Worm (Caenorhabditis elegans) whole organism, young adult: ENCODE results near the gene F46G10.1.
A peak's percentile ranks its signal among the peaks of the same experiment; 100 is the strongest.

ENCODE experiments used
- B0019.2 ChIP-seq: fragments of 200-800 bp; sonication (Bioruptor generic); conservative IDR thresholded peaks from 2 replicates; pipeline ENCODE4 v1.3.6; 2022; ENCODE audit warnings: missing genetic modification reagents, missing genetic modification characterization, missing compliant biosample characterization
- B0261.1 ChIP-seq: sonication (generic microtip); optimal IDR thresholded peaks from 2 replicates; lab custom pipeline; 2016; ENCODE audit warnings: mild to moderate bottlenecking, missing genetic modification characterization, moderate library complexity, missing compliant biosample characterization
- B0336.3 ChIP-seq: fragments of 200-800 bp; sonication (Bioruptor generic); IDR thresholded peaks from 2 replicates; pipeline ENCODE4 v1.3.6; 2022; ENCODE audit warnings: missing genetic modification characterization, missing compliant biosample characterization
- F10E7.11 ChIP-seq: sonication (generic microtip); optimal IDR thresholded peaks from 2 replicates; lab custom pipeline; 2017; ENCODE audit warnings: mild to moderate bottlenecking, missing genetic modification characterization, moderate library complexity, missing compliant biosample characterization
- F23B12.7 ChIP-seq: sonication (generic microtip); optimal IDR thresholded peaks from 2 replicates; lab custom pipeline; 2017; ENCODE audit warnings: missing genetic modification characterization, mild to moderate bottlenecking, missing compliant biosample characterization, antibody characterized with exemption, moderate library complexity; ENCODE audit not compliant: insufficient read depth
- F37B4.10 ChIP-seq: fragments of 200-800 bp; sonication (Bioruptor generic); IDR thresholded peaks from 2 replicates; pipeline ENCODE4 v1.3.6; 2022; ENCODE audit warnings: missing genetic modification characterization, missing compliant biosample characterization
- F39B2.1 ChIP-seq: fragments of 200-800 bp; sonication (Bioruptor generic); IDR thresholded peaks from 2 replicates; pipeline ENCODE4 v1.3.6; 2022; ENCODE audit warnings: missing genetic modification reagents, missing genetic modification characterization, missing compliant biosample characterization
- F49E8.2 ChIP-seq: sonication (generic microtip); optimal IDR thresholded peaks from 3 replicates; lab custom pipeline; 2017; ENCODE audit warnings: missing genetic modification characterization, mild to moderate bottlenecking, missing compliant biosample characterization, antibody characterized with exemption, moderate library complexity; ENCODE audit not compliant: insufficient read depth
- F55B11.4 ChIP-seq: sonication (generic microtip); optimal IDR thresholded peaks from 2 replicates; lab custom pipeline; 2016; ENCODE audit warnings: missing compliant biosample characterization, missing genetic modification characterization, borderline replicate concordance; ENCODE audit not compliant: insufficient read depth
- F57A8.1 ChIP-seq: fragments of 200-800 bp; sonication (Bioruptor generic); optimal IDR thresholded peaks from 2 replicates; lab custom pipeline; 2018; ENCODE audit warnings: mild to moderate bottlenecking, missing genetic modification characterization, moderate library complexity, missing compliant biosample characterization
- F57C9.4 ChIP-seq: sonication (generic microtip); optimal IDR thresholded peaks from 2 replicates; lab custom pipeline; 2017; ENCODE audit warnings: mild to moderate bottlenecking, missing genetic modification characterization, missing compliant biosample characterization
- K12H6.12 ChIP-seq: fragments of 200-800 bp; sonication (Bioruptor generic); optimal IDR thresholded peaks from 2 replicates; lab custom pipeline; 2018; ENCODE audit warnings: mild to moderate bottlenecking, missing genetic modification characterization, missing compliant biosample characterization
- T07F8.4 ChIP-seq: sonication (generic microtip); optimal IDR thresholded peaks from 2 replicates; lab custom pipeline; 2016; ENCODE audit warnings: mild to moderate bottlenecking, missing genetic modification characterization, moderate library complexity, missing compliant biosample characterization
- T26A5.8 ChIP-seq: sonication (generic microtip); optimal IDR thresholded peaks from 2 replicates; lab custom pipeline; 2016; ENCODE audit warnings: missing genetic modification characterization, missing compliant biosample characterization
- Y79H2A.3 ChIP-seq: fragments of 200-800 bp; sonication (Bioruptor generic); conservative IDR thresholded peaks from 2 replicates; pipeline ENCODE4 v1.3.6; 2022; ENCODE audit warnings: missing genetic modification reagents, missing genetic modification characterization, missing compliant biosample characterization
- Y95B8A.8 ChIP-seq: fragments of 200-800 bp; sonication (Bioruptor generic); IDR thresholded peaks from 2 replicates; pipeline ENCODE4 v1.3.6; 2022; ENCODE audit warnings: missing genetic modification reagents, missing genetic modification characterization, missing compliant biosample characterization
- ama-1 ChIP-seq, 3 experiments: fragments of 150-350 bp in 1 of 3; sonication (generic microtip) in 2 of 3; optimal IDR thresholded peaks; 2 replicates each; lab custom pipeline; 2014 to 2018; ENCODE audit warnings: missing biosample characterization in 2 of 3, missing genetic modification characterization in 2 of 3, missing genetic modification reagents in 2 of 3
- aptf-3 ChIP-seq: fragments of 200-800 bp; sonication (Bioruptor generic); IDR thresholded peaks from 2 replicates; pipeline ENCODE4 v1.3.6; 2022; ENCODE audit warnings: missing genetic modification characterization, missing compliant biosample characterization
- athp-1 ChIP-seq: sonication (generic microtip); optimal IDR thresholded peaks from 2 replicates; lab custom pipeline; 2017; ENCODE audit warnings: mild to moderate bottlenecking, missing genetic modification characterization, missing compliant biosample characterization
- attf-5 ChIP-seq: fragments of 200-800 bp; sonication (Bioruptor generic); optimal IDR thresholded peaks from 2 replicates; lab custom pipeline; 2018; ENCODE audit warnings: mild to moderate bottlenecking, missing genetic modification characterization, missing compliant biosample characterization
- attf-6 ChIP-seq: fragments of 200-800 bp; sonication (Bioruptor generic); IDR thresholded peaks from 2 replicates; pipeline ENCODE4 v1.3.6; 2022; ENCODE audit warnings: missing genetic modification reagents, missing genetic modification characterization, missing compliant biosample characterization
- bed-2 ChIP-seq: fragments of 200-800 bp; sonication (Bioruptor generic); IDR thresholded peaks from 2 replicates; pipeline ENCODE4 v1.3.6; 2022; ENCODE audit warnings: missing genetic modification reagents, missing genetic modification characterization, missing compliant biosample characterization
- cebp-2 ChIP-seq: fragments of 200-800 bp; sonication (Bioruptor generic); IDR thresholded peaks from 2 replicates; pipeline ENCODE4 v1.3.6; 2022; ENCODE audit warnings: missing genetic modification characterization, missing compliant biosample characterization
- ceh-79 ChIP-seq: sonication (generic microtip); optimal IDR thresholded peaks from 2 replicates; lab custom pipeline; 2017; ENCODE audit warnings: mild to moderate bottlenecking, missing genetic modification characterization, missing compliant biosample characterization
- ceh-91 ChIP-seq: fragments of 200-800 bp; sonication (Bioruptor generic); IDR thresholded peaks from 2 replicates; pipeline ENCODE4 v1.3.6; 2022; ENCODE audit warnings: missing genetic modification reagents, missing genetic modification characterization, missing compliant biosample characterization
- egl-18 ChIP-seq: fragments of 200-800 bp; sonication (Bioruptor generic); IDR thresholded peaks from 2 replicates; pipeline ENCODE4 v1.3.6; 2022; ENCODE audit warnings: missing genetic modification reagents, missing genetic modification characterization, missing compliant biosample characterization
- egl-44 ChIP-seq: fragments of 200-800 bp; sonication (Bioruptor generic); IDR thresholded peaks from 2 replicates; pipeline ENCODE4 v1.3.6; 2022; ENCODE audit warnings: missing genetic modification reagents, missing genetic modification characterization, missing compliant biosample characterization
- egrh-3 ChIP-seq: fragments of 200-800 bp; sonication (Bioruptor generic); IDR thresholded peaks from 2 replicates; pipeline ENCODE4 v1.3.6; 2022; ENCODE audit warnings: missing genetic modification reagents, missing genetic modification characterization, missing compliant biosample characterization
- gei-17 ChIP-seq: fragments of 200-800 bp; sonication (Bioruptor generic); optimal IDR thresholded peaks from 2 replicates; lab custom pipeline; 2018; ENCODE audit warnings: mild to moderate bottlenecking, missing genetic modification characterization, missing compliant biosample characterization
- him-1 ChIP-seq: sonication (generic microtip); optimal IDR thresholded peaks from 2 replicates; lab custom pipeline; 2016; ENCODE audit warnings: missing genotype, missing genetic modification reagents, missing genetic modification characterization, missing compliant biosample characterization
- hmg-20 ChIP-seq: fragments of 200-800 bp; sonication (Bioruptor generic); IDR thresholded peaks from 2 replicates; pipeline ENCODE4 v1.3.6; 2022; ENCODE audit warnings: missing genetic modification reagents, missing genetic modification characterization, missing compliant biosample characterization
- lin-54 ChIP-seq: fragments of 200-800 bp; sonication (Bioruptor generic); optimal IDR thresholded peaks from 2 replicates; lab custom pipeline; 2018; ENCODE audit warnings: mild to moderate bottlenecking, missing genetic modification characterization, missing compliant biosample characterization
- lsl-1 ChIP-seq: fragments of 200-800 bp; sonication (Bioruptor generic); optimal IDR thresholded peaks from 2 replicates; lab custom pipeline; 2018; ENCODE audit warnings: mild to moderate bottlenecking, missing genetic modification characterization, moderate library complexity, missing compliant biosample characterization
- nfya-1 ChIP-seq: sonication (generic microtip); optimal IDR thresholded peaks from 2 replicates; lab custom pipeline; 2017; ENCODE audit warnings: antibody characterized with exemption, missing compliant biosample characterization, missing genetic modification characterization, borderline replicate concordance; ENCODE audit not compliant: insufficient read depth
- nfya-2 ChIP-seq: fragments of 200-800 bp; sonication (Bioruptor generic); IDR thresholded peaks from 2 replicates; pipeline ENCODE4 v1.3.6; 2022; ENCODE audit warnings: missing genetic modification reagents, missing genetic modification characterization, missing compliant biosample characterization
- nfyb-1 ChIP-seq: fragments of 200-800 bp; sonication (Bioruptor generic); IDR thresholded peaks from 2 replicates; pipeline ENCODE4 v1.3.6; 2022; ENCODE audit warnings: missing genetic modification reagents, missing genetic modification characterization, missing compliant biosample characterization
- nhr-120 ChIP-seq: fragments of 200-800 bp; sonication (Bioruptor generic); IDR thresholded peaks from 2 replicates; pipeline ENCODE4 v1.3.6; 2022; ENCODE audit warnings: missing genetic modification characterization, missing compliant biosample characterization
- pbrm-1 ChIP-seq: fragments of 200-800 bp; sonication (Bioruptor generic); IDR thresholded peaks from 2 replicates; pipeline ENCODE4 v1.3.6; 2022; ENCODE audit warnings: missing genetic modification reagents, missing genetic modification characterization, missing compliant biosample characterization
- rcor-1 ChIP-seq: fragments of 200-800 bp; sonication (Bioruptor generic); IDR thresholded peaks from 2 replicates; pipeline ENCODE4 v1.3.6; 2022; ENCODE audit warnings: missing genetic modification reagents, missing genetic modification characterization, missing compliant biosample characterization
- rec-8 ChIP-seq, 2 experiments: sonication (generic microtip); optimal IDR thresholded peaks; 2 replicates each; lab custom pipeline; 2016; ENCODE audit warnings: mild to moderate bottlenecking in 2 of 2, missing genetic modification characterization in 2 of 2, missing genetic modification reagents in 2 of 2, missing genotype in 2 of 2, missing biosample characterization in 1 of 2, missing compliant biosample characterization in 1 of 2, moderate library complexity in 1 of 2
- sdz-38 ChIP-seq: sonication (generic microtip); optimal IDR thresholded peaks from 2 replicates; lab custom pipeline; 2016; ENCODE audit warnings: missing genotype, missing genetic modification characterization, missing compliant biosample characterization
- snpc-1.3 ChIP-seq: sonication (generic microtip); optimal IDR thresholded peaks from 2 replicates; lab custom pipeline; 2017; ENCODE audit warnings: missing genetic modification characterization, mild to moderate bottlenecking, missing compliant biosample characterization, antibody characterized with exemption, moderate library complexity, missing genotype, missing genetic modification reagents; ENCODE audit not compliant: insufficient read depth
- snpc-3.4 ChIP-seq: sonication (generic microtip); optimal IDR thresholded peaks from 2 replicates; lab custom pipeline; 2017; ENCODE audit warnings: missing genetic modification characterization, mild to moderate bottlenecking, missing compliant biosample characterization, antibody characterized with exemption, moderate library complexity, missing genotype, missing genetic modification reagents
- sptf-2 ChIP-seq: fragments of 200-800 bp; sonication (Bioruptor generic); optimal IDR thresholded peaks from 2 replicates; lab custom pipeline; 2018; ENCODE audit warnings: mild to moderate bottlenecking, missing genetic modification characterization, missing compliant biosample characterization
- unc-130 ChIP-seq: sonication (generic microtip); optimal IDR thresholded peaks from 2 replicates; lab custom pipeline; 2016; ENCODE audit warnings: missing genetic modification reagents, missing genetic modification characterization, missing compliant biosample characterization
- unc-62 ChIP-seq: fragments of 150-350 bp; optimal IDR thresholded peaks from 2 replicates; lab custom pipeline; 2014; ENCODE audit warnings: missing biosample characterization, missing genetic modification reagents, missing genetic modification characterization
- xnd-1 ChIP-seq: sonication (generic microtip); optimal IDR thresholded peaks from 2 replicates; lab custom pipeline; 2016; ENCODE audit warnings: missing genotype, missing genetic modification reagents, missing genetic modification characterization, missing compliant biosample characterization
- ztf-25 ChIP-seq: fragments of 200-800 bp; sonication (Bioruptor generic); IDR thresholded peaks from 2 replicates; pipeline ENCODE4 v1.3.6; 2022; ENCODE audit warnings: missing genetic modification reagents, missing genetic modification characterization, missing compliant biosample characterization

Gene F46G10.1

ce11 chrX:13283462-13283861, 28.1 kb downstream of the F46G10.1 start (continued):
- peak; percentile 9 for TF ChIP-seq snpc-3.4 (tag; lab: Kevin White, UChicago)
- peak; percentile 89 for TF ChIP-seq ztf-25 (GFP tag; lab: Robert Waterston, UW)
- no peak for TF ChIP-seq ceh-91 (GFP tag; lab: Robert Waterston, UW)
- TF ChIP-seq unc-62 (GFP tag; lab: Kevin White, UChicago): no peak
- TF ChIP-seq F49E8.2: no peak
- TF ChIP-seq athp-1 (tag; lab: Kevin White, UChicago): peak; percentile 23
- peak; percentile 60; the same call in 1 of the 2 replicates for TF ChIP-seq nfyb-1 (GFP tag; lab: Robert Waterston, UW)
- TF ChIP-seq nfya-1 (tag; lab: Kevin White, UChicago): no peak
- TF ChIP-seq K12H6.12 (tag; lab: Kevin White, UChicago): no peak
- no peak for TF ChIP-seq nhr-120 (GFP tag; lab: Robert Waterston, UW)
- TF ChIP-seq B0019.2 (GFP tag; lab: Robert Waterston, UW): no peak
- TF ChIP-seq cebp-2 (GFP tag; lab: Robert Waterston, UW): no peak
- no peak for TF ChIP-seq F55B11.4 (tag; lab: Kevin White, UChicago)
- TF ChIP-seq B0261.1 (tag; lab: Kevin White, UChicago): peak; percentile 83
- no peak for TF ChIP-seq lsl-1 (GFP tag; lab: Kevin White, UChicago)
- peak; percentile 70; the same call in 1 of the 2 replicates for TF ChIP-seq aptf-3
- no peak for TF ChIP-seq bed-2
- peak; percentile 49 for TF ChIP-seq him-1
- TF ChIP-seq F10E7.11 (tag; lab: Kevin White, UChicago): no peak
- no peak for TF ChIP-seq B0336.3
- TF ChIP-seq sptf-2 (GFP tag; lab: Kevin White, UChicago): no peak
- peak; percentile 25 for TF ChIP-seq attf-5 (GFP tag; lab: Kevin White, UChicago)
- TF ChIP-seq ceh-79: peak; percentile 17
- TF ChIP-seq egrh-3: 0 out of 2 replicates have a peak, but pooled peaks have one; percentile 13
- TF ChIP-seq pbrm-1: peak; percentile 73
- no peak for TF ChIP-seq T26A5.8
- no peak for TF ChIP-seq F57C9.4 (tag; lab: Kevin White, UChicago)
- no peak for TF ChIP-seq Y95B8A.8
- no peak for TF ChIP-seq egl-18
- TF ChIP-seq xnd-1 (tag; lab: Kevin White, UChicago): no peak
- TF ChIP-seq rcor-1 (GFP tag; lab: Robert Waterston, UW): peak; percentile 22; the same call in 1 of the 2 replicates
- no peak for TF ChIP-seq ama-1 (optimal IDR thresholded peaks at IDR 0.05; lab: Kevin White, UChicago)
- TF ChIP-seq ama-1 (GFP tag; optimal IDR thresholded peaks at IDR 0.05; lab: Kevin White, UChicago): peak in 1 of 2 experiments; percentile 91
- 0 out of 2 replicates have a peak, but pooled peaks have one; percentile 38 for TF ChIP-seq egl-44 (GFP tag; lab: Robert Waterston, UW)
- no peak for TF ChIP-seq nfya-2 (GFP tag; lab: Robert Waterston, UW)
- no peak for TF ChIP-seq attf-6
- no peak for TF ChIP-seq F37B4.10 (GFP tag; lab: Robert Waterston, UW)
- TF ChIP-seq T07F8.4 (tag; lab: Kevin White, UChicago): peak; percentile 63
- TF ChIP-seq F39B2.1 (GFP tag; lab: Robert Waterston, UW): no peak
- peak; percentile 43 for TF ChIP-seq F23B12.7 (tag; lab: Kevin White, UChicago)
- no peak for TF ChIP-seq hmg-20 (GFP tag; lab: Robert Waterston, UW)
- no peak for TF ChIP-seq snpc-1.3 (tag; lab: Kevin White, UChicago)
- TF ChIP-seq lin-54 (GFP tag; lab: Kevin White, UChicago): no peak
- no peak for TF ChIP-seq Y79H2A.3 (GFP tag; lab: Robert Waterston, UW)
- no peak for TF ChIP-seq gei-17
- no peak for TF ChIP-seq sdz-38 (tag; lab: Kevin White, UChicago)
- peak; percentile 13 for TF ChIP-seq unc-130
- TF ChIP-seq F57A8.1 (GFP tag; lab: Kevin White, UChicago): no peak
- peak; percentile 58 to 76 for TF ChIP-seq rec-8 (tag; optimal IDR thresholded peaks at IDR 0.05; lab: Kevin White, UChicago)
